Worm (Caenorhabditis elegans) whole organism, L2 larva: Measurements from ENCODE around the gene nnt-1.

Source experiments
- F13H6.1 ChIP-seq: sonication (generic microtip); optimal IDR thresholded peaks from 2 replicates; lab custom pipeline; 2016; ENCODE audit warnings: missing genetic modification characterization, missing compliant biosample characterization
- Y55F3AM.14 ChIP-seq: fragments of 200-800 bp; sonication (Bioruptor generic); optimal IDR thresholded peaks from 2 replicates; lab custom pipeline; 2018; ENCODE audit warnings: mild to moderate bottlenecking, missing genetic modification characterization, missing compliant biosample characterization
- ZK546.5 ChIP-seq: sonication (generic microtip); optimal IDR thresholded peaks from 2 replicates; lab custom pipeline; 2017; ENCODE audit warnings: missing biosample characterization, missing genetic modification characterization
- alr-1 ChIP-seq: fragments of 150-350 bp; optimal IDR thresholded peaks from 2 replicates; lab custom pipeline; 2014; ENCODE audit warnings: missing biosample characterization, missing genetic modification characterization
- aly-2 ChIP-seq: fragments of 150-350 bp; optimal IDR thresholded peaks from 2 replicates; lab custom pipeline; 2014; ENCODE audit warnings: missing biosample characterization, missing genetic modification characterization
- ama-1 ChIP-seq: fragments of 150-350 bp; optimal IDR thresholded peaks from 2 replicates; lab custom pipeline; 2018; ENCODE audit warnings: inconsistent platforms
- blmp-1 ChIP-seq: sonication (generic microtip); optimal IDR thresholded peaks from 2 replicates; lab custom pipeline; 2017; ENCODE audit warnings: missing genetic modification characterization, mild to moderate bottlenecking, missing compliant biosample characterization, antibody characterized with exemption, moderate library complexity; ENCODE audit not compliant: insufficient read depth
- crh-2 ChIP-seq: sonication (generic microtip); optimal IDR thresholded peaks from 2 replicates; lab custom pipeline; 2017; ENCODE audit warnings: missing biosample characterization, missing genetic modification characterization
- egl-27 ChIP-seq: sonication (generic microtip); optimal IDR thresholded peaks from 3 replicates; lab custom pipeline; 2017; ENCODE audit warnings: missing biosample characterization, missing genetic modification reagents, missing genetic modification characterization
- elt-1 ChIP-seq: fragments of 150-350 bp; optimal IDR thresholded peaks from 2 replicates; lab custom pipeline; 2014; ENCODE audit warnings: missing biosample characterization, missing genetic modification characterization
- elt-3 ChIP-seq: sonication (generic microtip); optimal IDR thresholded peaks from 2 replicates; lab custom pipeline; 2017; ENCODE audit warnings: missing biosample characterization, missing genetic modification characterization
- fos-1 ChIP-seq: fragments of 150-350 bp; optimal IDR thresholded peaks from 2 replicates; lab custom pipeline; 2014; ENCODE audit warnings: missing biosample characterization, missing genetic modification characterization
- gmeb-1 ChIP-seq: fragments of 150-350 bp; optimal IDR thresholded peaks from 2 replicates; lab custom pipeline; 2014; ENCODE audit warnings: missing biosample characterization, missing genetic modification characterization
- lin-11 ChIP-seq: fragments of 150-350 bp; sonication (generic microtip); optimal IDR thresholded peaks from 2 replicates; lab custom pipeline; 2014; ENCODE audit warnings: missing biosample characterization, missing genetic modification characterization, inconsistent platforms, mixed read lengths
- lin-13 ChIP-seq: fragments of 150-350 bp; optimal IDR thresholded peaks from 2 replicates; lab custom pipeline; 2014; ENCODE audit warnings: missing biosample characterization, missing genetic modification reagents, missing genetic modification characterization
- lin-39 ChIP-seq: fragments of 150-350 bp; optimal IDR thresholded peaks from 2 replicates; lab custom pipeline; 2014; ENCODE audit warnings: missing biosample characterization, missing genetic modification reagents, missing genetic modification characterization
- lsy-2 ChIP-seq, 2 experiments: fragments of 150-350 bp in 1 of 2; sonication (generic microtip) in 1 of 2; optimal IDR thresholded peaks; 2 replicates each; lab custom pipeline; 2014 to 2017; ENCODE audit warnings: missing biosample characterization in 2 of 2, missing genetic modification characterization in 2 of 2
- mab-5 ChIP-seq: fragments of 150-350 bp; optimal IDR thresholded peaks from 2 replicates; lab custom pipeline; 2014; ENCODE audit warnings: missing biosample characterization, missing genetic modification characterization
- mbf-1 ChIP-seq: sonication (generic microtip); optimal IDR thresholded peaks from 2 replicates; lab custom pipeline; 2017; ENCODE audit warnings: missing biosample characterization, missing genetic modification characterization
- nhr-10 ChIP-seq: sonication (generic microtip); optimal IDR thresholded peaks from 2 replicates; lab custom pipeline; 2017; ENCODE audit warnings: missing biosample characterization, missing genetic modification characterization
- nhr-11 ChIP-seq: fragments of 150-350 bp; optimal IDR thresholded peaks from 2 replicates; lab custom pipeline; 2014; ENCODE audit warnings: missing biosample characterization, missing genetic modification characterization
- nhr-12 ChIP-seq: fragments of 150-350 bp; optimal IDR thresholded peaks from 2 replicates; lab custom pipeline; 2014; ENCODE audit warnings: missing biosample characterization, missing genetic modification characterization
- nhr-129 ChIP-seq: fragments of 150-350 bp; optimal IDR thresholded peaks from 2 replicates; lab custom pipeline; 2014; ENCODE audit warnings: missing biosample characterization, missing genetic modification characterization
- nhr-21 ChIP-seq: fragments of 150-350 bp; optimal IDR thresholded peaks from 2 replicates; lab custom pipeline; 2014; ENCODE audit warnings: missing biosample characterization, missing genetic modification characterization
- nhr-23 ChIP-seq: fragments of 150-350 bp; optimal IDR thresholded peaks from 2 replicates; lab custom pipeline; 2014; ENCODE audit warnings: missing biosample characterization, missing genetic modification reagents, missing genetic modification characterization
- nhr-237 ChIP-seq: fragments of 150-350 bp; optimal IDR thresholded peaks from 2 replicates; lab custom pipeline; 2014; ENCODE audit warnings: missing biosample characterization, missing genetic modification characterization
- nhr-25 ChIP-seq: fragments of 150-350 bp; sonication (generic microtip); optimal IDR thresholded peaks from 3 replicates; lab custom pipeline; 2014; ENCODE audit warnings: missing biosample characterization, missing genetic modification characterization
- nhr-6 ChIP-seq: fragments of 150-350 bp; optimal IDR thresholded peaks from 2 replicates; lab custom pipeline; 2014; ENCODE audit warnings: missing biosample characterization, missing genetic modification characterization
- peb-1 ChIP-seq: fragments of 150-350 bp; optimal IDR thresholded peaks from 2 replicates; lab custom pipeline; 2014; ENCODE audit warnings: missing biosample characterization, missing genetic modification characterization
- sem-4 ChIP-seq: fragments of 150-350 bp; optimal IDR thresholded peaks from 2 replicates; lab custom pipeline; 2014; ENCODE audit warnings: missing biosample characterization, missing genetic modification reagents, missing genetic modification characterization
- sma-3 ChIP-seq: sonication (generic microtip); optimal IDR thresholded peaks from 2 replicates; lab custom pipeline; 2016; ENCODE audit warnings: missing genetic modification reagents, missing genetic modification characterization, missing compliant biosample characterization
- sma-9 ChIP-seq, 2 experiments: fragments of 150-350 bp in 1 of 2; sonication (generic microtip) in 1 of 2; optimal IDR thresholded peaks; 2 replicates each; lab custom pipeline; 2014 to 2016; ENCODE audit warnings: missing genetic modification characterization in 2 of 2, mild to moderate bottlenecking in 1 of 2, missing biosample characterization in 1 of 2, missing compliant biosample characterization in 1 of 2, missing genetic modification reagents in 1 of 2, moderate library complexity in 1 of 2
- snpc-4 ChIP-seq: fragments of 150-350 bp; optimal IDR thresholded peaks from 2 replicates; lab custom pipeline; 2014; ENCODE audit warnings: missing biosample characterization, missing genetic modification characterization
- unc-39 ChIP-seq: fragments of 150-350 bp; optimal IDR thresholded peaks from 2 replicates; lab custom pipeline; 2014; ENCODE audit warnings: missing biosample characterization, missing genetic modification characterization
- unc-55 ChIP-seq: fragments of 150-350 bp; sonication (generic microtip); optimal IDR thresholded peaks from 3 replicates; lab custom pipeline; 2014; ENCODE audit warnings: missing biosample characterization, missing genetic modification reagents, missing genetic modification characterization
- unc-62 ChIP-seq: fragments of 150-350 bp; optimal IDR thresholded peaks from 2 replicates; lab custom pipeline; 2014; ENCODE audit warnings: missing biosample characterization, missing genetic modification reagents, missing genetic modification characterization
- zag-1 ChIP-seq: fragments of 150-350 bp; optimal IDR thresholded peaks from 2 replicates; lab custom pipeline; 2014; ENCODE audit warnings: missing biosample characterization, missing genetic modification characterization
- ztf-1 ChIP-seq: fragments of 200-800 bp; sonication (Bioruptor generic); conservative IDR thresholded peaks from 2 replicates; pipeline ENCODE4 v1.3.6; 2022; ENCODE audit warnings: missing genetic modification characterization, missing compliant biosample characterization
- ztf-11 ChIP-seq: sonication (generic microtip); optimal IDR thresholded peaks from 2 replicates; lab custom pipeline; 2017; ENCODE audit warnings: missing biosample characterization, missing genetic modification characterization
- ztf-4 ChIP-seq: fragments of 150-350 bp; optimal IDR thresholded peaks from 2 replicates; lab custom pipeline; 2014; ENCODE audit warnings: missing biosample characterization, missing genetic modification characterization

Gene nnt-1

ce11 chrX:6084439-6084838, 37.7 kb upstream of the nnt-1 start, which contains the start of gene C45B2.2:
Gene C45B2.2 (plus strand): TSS chrX:6084739.
- TF ChIP-seq nhr-11 (tag; lab: Kevin White, UChicago) (no peak), nhr-10 (tag; lab: Kevin White, UChicago) (no peak), sma-3 (GFP tag; lab: Kevin White, UChicago) (no peak), lsy-2 (tag; optimal IDR thresholded peaks at IDR 0.05; lab: Kevin White, UChicago) (no peak), unc-55 (GFP tag; lab: Kevin White, UChicago) (no peak), ztf-4 (tag; lab: Kevin White, UChicago) (no peak), gmeb-1 (tag; lab: Kevin White, UChicago) (no peak), ZK546.5 (tag; lab: Kevin White, UChicago) (no peak), nhr-12 (tag; lab: Kevin White, UChicago) (no peak), zag-1 (tag; lab: Kevin White, UChicago) (no peak), elt-3 (tag; lab: Kevin White, UChicago) (no peak), peb-1 (no peak), lin-11 (no peak), egl-27 (tag; lab: Kevin White, UChicago) (no peak), sem-4 (tag; lab: Kevin White, UChicago) (no peak)

DNA sequence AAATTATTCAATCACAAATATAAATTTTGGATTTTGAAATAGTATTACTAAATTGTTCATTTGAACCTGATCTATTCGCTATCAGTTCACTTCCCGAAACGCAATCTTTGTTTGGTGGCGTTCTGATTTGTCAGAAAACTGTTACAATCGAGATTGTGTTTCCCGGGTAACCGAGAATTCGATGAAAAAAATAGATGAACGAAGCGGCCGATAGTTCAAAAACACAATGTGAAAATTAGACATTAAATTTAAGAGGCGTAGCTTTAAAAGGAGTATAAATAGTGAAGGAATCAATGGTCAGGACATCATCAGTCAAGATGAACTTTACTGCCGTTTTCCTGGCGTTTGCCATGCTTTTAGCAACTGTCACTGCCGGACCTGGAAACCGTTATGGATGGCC, 36.3 kb upstream of the nnt-1 start, which contains the start of gene C45B2.1:
C45B2.1 (plus strand) TSS at position 301 of the 400 bp plus-strand sequence.
- TF ChIP-seq elt-3 (tag; lab: Kevin White, UChicago) (no peak), alr-1 (tag; lab: Kevin White, UChicago) (no peak)

- peak; percentile 8 for TF ChIP-seq nhr-25 (tag; lab: Kevin White, UChicago)
- no peak for TF ChIP-seq F13H6.1 (tag; lab: Kevin White, UChicago)
Observed at ce11 chrX:6087676-6088075, 34.4 kb upstream of the nnt-1 start, which contains the start of gene C45B2.8. Gene C45B2.8 (plus strand): TSS chrX:6087976.

DNA sequence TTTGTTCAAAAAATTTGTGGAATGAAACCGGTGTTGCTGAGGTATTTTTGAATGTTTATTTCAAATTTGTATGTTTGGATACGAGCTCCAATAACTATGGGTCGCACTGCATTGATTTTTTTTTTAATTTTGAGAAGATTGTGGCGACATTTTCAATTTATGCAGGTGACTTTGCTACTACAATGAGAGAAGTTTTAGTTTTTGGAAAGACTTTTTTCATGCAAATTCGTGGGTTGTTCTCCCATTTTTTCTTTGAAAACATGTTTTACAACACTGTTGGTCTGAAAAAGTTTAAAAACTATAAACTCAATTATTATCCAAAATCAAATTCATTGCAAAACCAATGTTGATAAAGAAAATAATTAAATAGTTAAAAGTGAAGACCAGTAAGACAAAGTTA, 33.4 kb upstream of the nnt-1 start:
- TF ChIP-seq nhr-237 (tag; lab: Kevin White, UChicago) (no peak), ztf-1 (GFP tag; lab: Robert Waterston, UW) (no peak), lin-11 (no peak), crh-2 (tag; lab: Kevin White, UChicago) (peak; percentile 3), ztf-11 (no peak), ama-1 (lab: Kevin White, UChicago) (no peak), lin-13 (GFP tag; lab: Kevin White, UChicago) (peak; percentile 25), alr-1 (tag; lab: Kevin White, UChicago) (no peak), nhr-11 (tag; lab: Kevin White, UChicago) (peak; percentile 75), nhr-21 (peak; percentile 44), sma-3 (GFP tag; lab: Kevin White, UChicago) (peak; percentile 45), fos-1 (tag; lab: Kevin White, UChicago) (peak; percentile 13)

- no peak for TF ChIP-seq ama-1 (lab: Kevin White, UChicago)
- TF ChIP-seq crh-2 (tag; lab: Kevin White, UChicago), result no peak
- TF ChIP-seq zag-1 (tag; lab: Kevin White, UChicago), result no peak
- TF ChIP-seq nhr-129 (tag; lab: Kevin White, UChicago), result no peak
- TF ChIP-seq mbf-1 (tag; lab: Kevin White, UChicago), result no peak
- no peak for TF ChIP-seq nhr-6
- no peak for TF ChIP-seq sma-3 (GFP tag; lab: Kevin White, UChicago)
Observed at ce11 chrX:6090779-6091178, 31.3 kb upstream of the nnt-1 start.

- TF ChIP-seq zag-1 (tag; lab: Kevin White, UChicago) (peak; percentile 80), blmp-1 (tag; lab: Kevin White, UChicago) (peak; percentile 74), unc-39 (tag; lab: Kevin White, UChicago) (peak; percentile 53), sma-9 (GFP tag; optimal IDR thresholded peaks at IDR 0.05; lab: Kevin White, UChicago) (peak; percentile 97), sma-9 (tag; optimal IDR thresholded peaks at IDR 0.05; lab: Kevin White, UChicago) (no peak), egl-27 (tag; lab: Kevin White, UChicago) (peak; percentile 88), nhr-10 (tag; lab: Kevin White, UChicago) (peak; percentile 64), unc-62 (peak; percentile 47), ama-1 (lab: Kevin White, UChicago) (no peak), crh-2 (tag; lab: Kevin White, UChicago) (peak; percentile 100), Y55F3AM.14 (peak; percentile 88), mab-5 (peak; percentile 94), snpc-4 (tag; lab: Kevin White, UChicago) (peak; percentile 69), aly-2 (no peak), alr-1 (tag; lab: Kevin White, UChicago) (no peak), unc-55 (GFP tag; lab: Kevin White, UChicago) (peak; percentile 98), nhr-23 (tag; lab: Kevin White, UChicago) (peak; percentile 40), nhr-21 (peak; percentile 96), nhr-6 (peak; percentile 85), elt-1 (tag; lab: Kevin White, UChicago) (peak; percentile 50), sma-3 (GFP tag; lab: Kevin White, UChicago) (peak; percentile 98), ztf-1 (GFP tag; lab: Robert Waterston, UW) (no peak), mbf-1 (tag; lab: Kevin White, UChicago) (no peak), lin-39 (tag; lab: Kevin White, UChicago) (no peak), ztf-11 (no peak), F13H6.1 (tag; lab: Kevin White, UChicago) (peak; percentile 96), elt-3 (tag; lab: Kevin White, UChicago) (no peak)
Observed at ce11 chrX:6091967-6092366, 30.1 kb upstream of the nnt-1 start, which contains the start of gene hsp-3. Gene hsp-3 (minus strand): TSS chrX:6092124.
